Worm (Caenorhabditis elegans): Measurements from ENCODE around the gene Y45G12B.3.

DNA sequence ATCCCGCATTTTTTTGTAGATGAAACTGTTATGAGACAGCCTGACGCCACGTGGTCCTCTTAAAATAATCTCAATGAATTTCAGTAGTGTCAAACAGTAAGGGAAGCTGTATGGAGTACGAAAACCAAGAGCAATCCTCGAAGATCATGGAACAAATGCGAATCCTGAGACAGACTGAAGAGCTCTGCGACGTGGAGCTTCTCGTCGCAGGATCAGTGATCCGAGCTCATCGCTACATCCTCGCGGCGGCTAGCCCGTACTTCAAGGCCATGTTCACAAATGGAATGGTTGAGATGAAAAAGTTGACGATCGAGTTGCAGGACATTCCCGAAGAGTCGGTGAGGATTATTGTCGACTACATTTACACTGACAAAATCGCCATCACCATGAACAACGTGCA is 11.8 kb downstream of the Y45G12B.3 start:
- no peak for TF ChIP-seq ces-1 (GFP tag; optimal IDR thresholded peaks at IDR 0.05)
- no peak for TF ChIP-seq C34B4.2 (tag; optimal IDR thresholded peaks at IDR 0.05)
- no peak for TF ChIP-seq ama-1 (optimal IDR thresholded peaks at IDR 0.05)
- no peak for TF ChIP-seq snu-23 (GFP tag; optimal IDR thresholded peaks at IDR 0.05)
- TF ChIP-seq skn-1 (tag; optimal IDR thresholded peaks at IDR 0.05), result no peak
- no peak for TF ChIP-seq nhr-12 (tag; optimal IDR thresholded peaks at IDR 0.05)
